Worm (Caenorhabditis elegans) whole organism, L4/young adult: Measurements from ENCODE around the gene tbb-1.

Source experiments
- dao-5 ChIP-seq: sonication (generic microtip); optimal IDR thresholded peaks from 2 replicates; lab custom pipeline; 2016; ENCODE audit warnings: missing genotype, missing genetic modification characterization, moderate library complexity, missing compliant biosample characterization
- him-1 ChIP-seq: sonication (generic microtip); optimal IDR thresholded peaks from 2 replicates; lab custom pipeline; 2016; ENCODE audit warnings: missing genotype, missing genetic modification reagents, missing genetic modification characterization, missing compliant biosample characterization

DNA sequence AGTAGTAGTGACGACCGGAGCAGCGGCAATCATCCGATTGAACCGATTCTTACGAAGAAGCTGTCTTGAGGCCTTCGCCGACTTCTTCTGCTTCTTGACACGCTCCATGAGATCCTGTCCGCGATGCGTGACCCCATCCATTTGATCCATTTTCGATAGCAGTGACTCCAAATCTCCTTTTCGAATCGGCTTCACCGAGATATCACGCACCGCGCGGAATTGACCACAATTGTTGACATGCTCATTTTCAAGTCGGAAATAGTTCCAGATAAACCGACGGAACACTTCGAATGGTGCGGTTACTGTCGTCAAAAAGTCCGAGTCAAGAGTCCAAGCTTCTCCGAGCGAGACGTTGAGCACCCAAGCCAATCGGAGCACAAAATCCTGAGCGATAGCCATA lies 38.4 kb downstream of the tbb-1 start:
- TF ChIP-seq him-1 (tag; lab: Kevin White, UChicago): no peak
- TF ChIP-seq dao-5 (tag; lab: Kevin White, UChicago): no peak
